Worm (Caenorhabditis elegans) whole organism, early embryonic: ENCODE data around the gene srr-4.

Source experiments
- B0310.2 ChIP-seq: sonication (generic microtip); optimal IDR thresholded peaks from 2 replicates; lab custom pipeline; 2016; ENCODE audit warnings: mild to moderate bottlenecking, missing genetic modification characterization, missing compliant biosample characterization
- F13C5.2 ChIP-seq: sonication (generic microtip); optimal IDR thresholded peaks from 2 replicates; lab custom pipeline; 2017; ENCODE audit warnings: mild to moderate bottlenecking, missing genetic modification characterization, inconsistent platforms, missing compliant biosample characterization
- ama-1 ChIP-seq: fragments of 150-350 bp; optimal IDR thresholded peaks from 2 replicates; lab custom pipeline; 2014
- ceh-13 ChIP-seq: fragments of 200-800 bp; sonication (Bioruptor generic); optimal IDR thresholded peaks from 2 replicates; lab custom pipeline; 2018; ENCODE audit warnings: mild to moderate bottlenecking, missing genetic modification characterization, missing compliant biosample characterization
- ets-7 ChIP-seq: sonication (generic microtip); optimal IDR thresholded peaks from 2 replicates; lab custom pipeline; 2016; ENCODE audit warnings: missing genotype, missing genetic modification characterization, missing compliant biosample characterization
- flt-1 ChIP-seq: fragments of 200-800 bp; sonication (Bioruptor generic); IDR thresholded peaks from 2 replicates; pipeline ENCODE4 v1.3.6; 2022; ENCODE audit warnings: missing genetic modification characterization, missing compliant biosample characterization
- hmg-4 ChIP-seq: fragments of 200-800 bp; sonication (Bioruptor generic); optimal IDR thresholded peaks from 2 replicates; lab custom pipeline; 2018; ENCODE audit warnings: mild to moderate bottlenecking, missing genetic modification characterization, missing compliant biosample characterization
- hnd-1 ChIP-seq: sonication (generic microtip); optimal IDR thresholded peaks from 2 replicates; lab custom pipeline; 2016; ENCODE audit warnings: missing genetic modification characterization, missing compliant biosample characterization
- pes-1 ChIP-seq: fragments of 200-800 bp; sonication (Bioruptor generic); IDR thresholded peaks from 2 replicates; pipeline ENCODE4 v1.3.6; 2022; ENCODE audit warnings: missing genetic modification reagents, missing genetic modification characterization, missing compliant biosample characterization
- scrt-1 ChIP-seq: fragments of 200-800 bp; sonication (Bioruptor generic); IDR thresholded peaks from 2 replicates; pipeline ENCODE4 v1.3.6; 2022; ENCODE audit warnings: missing genetic modification characterization, missing compliant biosample characterization
- sea-1 ChIP-seq: fragments of 200-800 bp; sonication (Bioruptor generic); conservative IDR thresholded peaks from 2 replicates; pipeline ENCODE4 v1.3.6; 2022; ENCODE audit warnings: missing genetic modification characterization, missing compliant biosample characterization
- tbx-11 ChIP-seq: fragments of 200-800 bp; sonication (Bioruptor generic); IDR thresholded peaks from 2 replicates; pipeline ENCODE4 v1.3.6; 2022; ENCODE audit warnings: missing genetic modification characterization, missing compliant biosample characterization
- tbx-37 ChIP-seq: fragments of 200-800 bp; sonication (Bioruptor generic); conservative IDR thresholded peaks from 2 replicates; pipeline ENCODE4 v1.3.6; 2022; ENCODE audit warnings: missing genetic modification reagents, missing genetic modification characterization, missing compliant biosample characterization

DNA sequence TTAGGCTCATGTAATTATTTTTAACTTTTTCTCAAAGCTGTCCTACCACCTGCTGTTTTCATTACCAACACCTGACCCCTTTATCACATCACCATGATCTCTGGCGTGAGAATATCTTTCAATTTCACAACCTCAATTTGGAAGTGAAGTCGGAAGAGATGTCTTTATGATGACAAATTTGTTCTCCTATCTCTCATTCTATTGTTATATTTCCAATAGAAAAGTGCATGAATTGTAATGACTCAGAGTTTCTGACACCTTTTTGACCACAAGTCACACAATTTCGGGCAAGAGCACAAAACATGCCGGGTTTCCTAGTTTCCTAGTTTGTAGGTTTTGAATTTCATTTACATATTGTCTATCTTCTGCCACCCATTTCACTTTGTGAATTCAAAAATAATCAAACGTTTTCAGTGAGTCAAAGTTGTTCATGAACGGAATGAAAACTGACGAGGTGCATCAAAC is at the start of gene srr-4:
- TF ChIP-seq ama-1 (lab: Kevin White, UChicago), result no peak
- TF ChIP-seq pes-1 (GFP tag; lab: Robert Waterston, UW), result no peak
- no peak for TF ChIP-seq scrt-1
- TF ChIP-seq hnd-1 (tag; lab: Kevin White, UChicago), result no peak
- TF ChIP-seq F13C5.2 (tag; lab: Kevin White, UChicago), result no peak
- TF ChIP-seq ets-7 (tag; lab: Kevin White, UChicago), result no peak
- no peak for TF ChIP-seq tbx-11 (GFP tag; lab: Robert Waterston, UW)
- no peak for TF ChIP-seq ceh-13 (GFP tag; lab: Kevin White, UChicago)
- no peak for TF ChIP-seq hmg-4 (GFP tag; lab: Kevin White, UChicago)
- TF ChIP-seq sea-1, result no peak
- no peak for TF ChIP-seq tbx-37
- no peak for TF ChIP-seq flt-1
- no peak for TF ChIP-seq B0310.2 (tag; lab: Kevin White, UChicago)
